Worm (Caenorhabditis elegans) whole organism, L4/young adult: ENCODE results near the gene C18D11.7.

ENCODE experiments used
- W03F9.2 ChIP-seq: fragments of 150-350 bp; optimal IDR thresholded peaks from 2 replicates; lab custom pipeline; 2014; ENCODE audit warnings: missing biosample characterization, missing genetic modification characterization
- dao-5 ChIP-seq: sonication (generic microtip); optimal IDR thresholded peaks from 2 replicates; lab custom pipeline; 2016; ENCODE audit warnings: missing genotype, missing genetic modification characterization, moderate library complexity, missing compliant biosample characterization
- him-1 ChIP-seq: sonication (generic microtip); optimal IDR thresholded peaks from 2 replicates; lab custom pipeline; 2016; ENCODE audit warnings: missing genotype, missing genetic modification reagents, missing genetic modification characterization, missing compliant biosample characterization

DNA sequence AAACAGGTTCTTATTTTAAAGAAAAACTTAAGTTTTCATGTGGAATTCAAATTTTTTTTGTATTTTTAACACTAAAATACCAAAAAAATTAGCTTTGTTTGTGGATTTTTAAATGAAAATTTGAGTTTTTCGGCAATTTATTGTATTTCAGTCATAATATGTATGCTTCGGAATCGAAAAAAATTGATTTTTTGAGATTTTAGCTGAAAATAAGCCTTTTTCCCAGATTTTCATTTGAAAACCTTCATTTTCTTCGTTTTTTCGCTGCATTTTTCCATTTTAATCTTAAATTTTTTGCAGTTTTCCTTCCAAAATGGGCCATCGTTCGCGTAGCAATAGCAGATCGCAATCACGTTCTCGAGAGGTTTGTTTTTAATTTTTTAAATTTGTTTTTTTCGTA is 19.5 kb upstream of the C18D11.7 start, which contains the start of gene rsp-8:
- TF ChIP-seq him-1 (no peak), W03F9.2 (tag; lab: Kevin White, UChicago) (no peak), dao-5 (tag; lab: Kevin White, UChicago) (no peak)
